Worm (Caenorhabditis elegans) whole organism, L1 larva: ENCODE data around the gene F55E10.4.
A peak's percentile ranks its signal among the peaks of the same experiment; 100 is the strongest.

Experiments
- C04F5.9 ChIP-seq: sonication (generic microtip); optimal IDR thresholded peaks from 2 replicates; lab custom pipeline; 2016; ENCODE audit warnings: missing genetic modification characterization, missing compliant biosample characterization
- C16A3.4 ChIP-seq: fragments of 150-350 bp; optimal IDR thresholded peaks from 2 replicates; lab custom pipeline; 2014; ENCODE audit warnings: missing biosample characterization, missing genetic modification characterization
- F16B12.6 ChIP-seq: fragments of 150-350 bp; optimal IDR thresholded peaks from 2 replicates; lab custom pipeline; 2014; ENCODE audit warnings: missing biosample characterization, missing genetic modification characterization
- Y116A8C.19 ChIP-seq: sonication (generic microtip); optimal IDR thresholded peaks from 2 replicates; lab custom pipeline; 2016; ENCODE audit warnings: missing compliant biosample characterization, missing genetic modification characterization, borderline replicate concordance
- alr-1 ChIP-seq: fragments of 200-800 bp; sonication (Bioruptor generic); optimal IDR thresholded peaks from 2 replicates; lab custom pipeline; 2018; ENCODE audit warnings: borderline replicate concordance, mild to moderate bottlenecking, missing genetic modification characterization, missing compliant biosample characterization
- aly-2 ChIP-seq: fragments of 150-350 bp; optimal IDR thresholded peaks from 2 replicates; lab custom pipeline; 2014; ENCODE audit warnings: missing biosample characterization, missing genetic modification characterization
- blmp-1 ChIP-seq: fragments of 150-350 bp; optimal IDR thresholded peaks from 2 replicates; lab custom pipeline; 2014; ENCODE audit warnings: missing biosample characterization, missing genetic modification characterization
- ceh-8 ChIP-seq: fragments of 200-800 bp; sonication (Bioruptor generic); optimal IDR thresholded peaks from 2 replicates; lab custom pipeline; 2018; ENCODE audit warnings: mild to moderate bottlenecking, missing genetic modification characterization, moderate library complexity, missing compliant biosample characterization
- ceh-82 ChIP-seq, 3 experiments: fragments of 150-350 bp in 1 of 3; sonication (generic microtip) in 2 of 3; optimal IDR thresholded peaks; 2 replicates each; lab custom pipeline; 2014 to 2017; ENCODE audit warnings: missing biosample characterization in 3 of 3, missing genetic modification characterization in 3 of 3
- ceh-88 ChIP-seq: fragments of 200-800 bp; sonication (Bioruptor generic); IDR thresholded peaks from 2 replicates; pipeline ENCODE4 v1.3.6; 2022; ENCODE audit warnings: missing genetic modification characterization, missing compliant biosample characterization
- ces-1 ChIP-seq: fragments of 150-350 bp; optimal IDR thresholded peaks from 2 replicates; lab custom pipeline; 2014; ENCODE audit warnings: missing biosample characterization, missing genetic modification reagents, missing genetic modification characterization
- dpl-1 ChIP-seq, 3 experiments: fragments of 150-350 bp in 2 of 3; sonication (generic microtip) in 1 of 3; optimal IDR thresholded peaks; 2 replicates each; lab custom pipeline; 2014 to 2017; ENCODE audit warnings: missing biosample characterization in 3 of 3, missing genetic modification characterization in 3 of 3, missing genetic modification reagents in 3 of 3
- dsc-1 ChIP-seq: sonication (generic microtip); optimal IDR thresholded peaks from 2 replicates; lab custom pipeline; 2016; ENCODE audit warnings: mild to moderate bottlenecking, missing genetic modification characterization, missing compliant biosample characterization
- efl-3 ChIP-seq: fragments of 200-800 bp; sonication (Bioruptor generic); optimal IDR thresholded peaks from 2 replicates; lab custom pipeline; 2018; ENCODE audit warnings: mild to moderate bottlenecking, missing genetic modification characterization, missing compliant biosample characterization
- elt-2 ChIP-seq: sonication (generic microtip); optimal IDR thresholded peaks from 2 replicates; lab custom pipeline; 2016; ENCODE audit warnings: missing genetic modification characterization, mild to moderate bottlenecking, inconsistent platforms, missing compliant biosample characterization, missing genetic modification reagents
- fkh-4 ChIP-seq: sonication (generic microtip); optimal IDR thresholded peaks from 2 replicates; lab custom pipeline; 2016; ENCODE audit warnings: missing compliant biosample characterization, missing genetic modification characterization, borderline replicate concordance
- fkh-8 ChIP-seq: sonication (generic microtip); optimal IDR thresholded peaks from 2 replicates; lab custom pipeline; 2016; ENCODE audit warnings: mild to moderate bottlenecking, missing genetic modification characterization, missing compliant biosample characterization
- grh-1 ChIP-seq: fragments of 200-800 bp; sonication (Bioruptor generic); IDR thresholded peaks from 2 replicates; pipeline ENCODE4 v1.3.6; 2022; ENCODE audit warnings: missing genetic modification reagents, missing genetic modification characterization, missing compliant biosample characterization
- hlh-17 ChIP-seq: fragments of 200-800 bp; sonication (Bioruptor generic); optimal IDR thresholded peaks from 2 replicates; lab custom pipeline; 2018; ENCODE audit warnings: missing genetic modification characterization, mild to moderate bottlenecking, missing compliant biosample characterization, moderate library complexity, borderline replicate concordance
- isw-1 ChIP-seq: fragments of 200-800 bp; sonication (Bioruptor generic); IDR thresholded peaks from 2 replicates; pipeline ENCODE4 v1.3.6; 2022; ENCODE audit warnings: missing genetic modification characterization, missing compliant biosample characterization
- jun-1 ChIP-seq: fragments of 150-350 bp; optimal IDR thresholded peaks from 2 replicates; lab custom pipeline; 2014; ENCODE audit warnings: missing biosample characterization, missing genetic modification reagents, missing genetic modification characterization
- lin-39 ChIP-seq: fragments of 150-350 bp; optimal IDR thresholded peaks from 2 replicates; lab custom pipeline; 2014; ENCODE audit warnings: missing biosample characterization, missing genetic modification reagents, missing genetic modification characterization
- lsy-2 ChIP-seq, 2 experiments: fragments of 150-350 bp; optimal IDR thresholded peaks; 2 replicates each; lab custom pipeline; 2014; ENCODE audit warnings: missing biosample characterization in 2 of 2, missing genetic modification characterization in 2 of 2
- mdl-1 ChIP-seq, 2 experiments: fragments of 150-350 bp; optimal IDR thresholded peaks; 2 replicates each; lab custom pipeline; 2014 to 2017; ENCODE audit warnings: missing biosample characterization in 2 of 2, missing genetic modification characterization in 2 of 2, inconsistent platforms in 1 of 2
- mef-2 ChIP-seq: fragments of 150-350 bp; optimal IDR thresholded peaks from 2 replicates; lab custom pipeline; 2014; ENCODE audit warnings: missing biosample characterization, missing genetic modification characterization
- nhr-11 ChIP-seq: fragments of 150-350 bp; optimal IDR thresholded peaks from 2 replicates; lab custom pipeline; 2014; ENCODE audit warnings: missing biosample characterization, missing genetic modification characterization
- nhr-12 ChIP-seq: sonication (generic microtip); optimal IDR thresholded peaks from 2 replicates; lab custom pipeline; 2017; ENCODE audit warnings: missing biosample characterization, missing genetic modification characterization
- nhr-237 ChIP-seq: fragments of 150-350 bp; optimal IDR thresholded peaks from 2 replicates; lab custom pipeline; 2014; ENCODE audit warnings: missing biosample characterization, missing genetic modification characterization
- nhr-71 ChIP-seq: sonication (generic microtip); optimal IDR thresholded peaks from 2 replicates; lab custom pipeline; 2016; ENCODE audit warnings: mild to moderate bottlenecking, missing genetic modification characterization, moderate library complexity, missing compliant biosample characterization
- nhr-76 ChIP-seq: sonication (generic microtip); optimal IDR thresholded peaks from 2 replicates; lab custom pipeline; 2017; ENCODE audit warnings: missing biosample characterization, missing genetic modification characterization
- nhr-77 ChIP-seq: fragments of 150-350 bp; optimal IDR thresholded peaks from 2 replicates; lab custom pipeline; 2014; ENCODE audit warnings: missing biosample characterization, missing genetic modification characterization
- nhr-84 ChIP-seq: sonication (generic microtip); optimal IDR thresholded peaks from 2 replicates; lab custom pipeline; 2017; ENCODE audit warnings: missing biosample characterization, missing genetic modification characterization
- nhr-85 ChIP-seq: sonication (generic microtip); peaks from one replicate; lab custom pipeline; 2016; ENCODE audit warnings: missing genetic modification characterization, inconsistent platforms, missing compliant biosample characterization
- pag-3 ChIP-seq: sonication (generic microtip); optimal IDR thresholded peaks from 2 replicates; lab custom pipeline; 2017; ENCODE audit warnings: missing genetic modification characterization, mild to moderate bottlenecking, missing compliant biosample characterization, antibody characterized with exemption, borderline replicate concordance; ENCODE audit not compliant: insufficient read depth
- rnt-1 ChIP-seq: sonication (generic microtip); optimal IDR thresholded peaks from 2 replicates; lab custom pipeline; 2016; ENCODE audit warnings: mild to moderate bottlenecking, missing genetic modification characterization, moderate library complexity, missing compliant biosample characterization
- skn-1 ChIP-seq: fragments of 150-350 bp; optimal IDR thresholded peaks from 2 replicates; lab custom pipeline; 2014; ENCODE audit warnings: missing biosample characterization, missing genetic modification characterization
- snpc-4 ChIP-seq: fragments of 150-350 bp; optimal IDR thresholded peaks from 2 replicates; lab custom pipeline; 2014; ENCODE audit warnings: missing biosample characterization, missing genetic modification characterization
- snu-23 ChIP-seq: sonication (generic microtip); optimal IDR thresholded peaks from 2 replicates; lab custom pipeline; 2016; ENCODE audit warnings: missing genetic modification characterization, missing compliant biosample characterization
- sox-4 ChIP-seq: sonication (generic microtip); optimal IDR thresholded peaks from 2 replicates; lab custom pipeline; 2016; ENCODE audit warnings: missing genetic modification characterization, missing compliant biosample characterization
- tbx-2 ChIP-seq: sonication (generic microtip); optimal IDR thresholded peaks from 2 replicates; lab custom pipeline; 2016; ENCODE audit warnings: missing genetic modification characterization, missing compliant biosample characterization
- unc-30 ChIP-seq: sonication (generic microtip); optimal IDR thresholded peaks from 2 replicates; lab custom pipeline; 2017; ENCODE audit warnings: missing biosample characterization, missing genetic modification characterization
- unc-62 ChIP-seq: fragments of 150-350 bp; optimal IDR thresholded peaks from 2 replicates; lab custom pipeline; 2014; ENCODE audit warnings: missing biosample characterization, missing genetic modification reagents, missing genetic modification characterization
- unc-98 ChIP-seq: fragments of 200-800 bp; sonication (Bioruptor generic); IDR thresholded peaks from 2 replicates; pipeline ENCODE4 v1.3.6; 2022; ENCODE audit warnings: missing genetic modification characterization, missing compliant biosample characterization
- vab-15 ChIP-seq: sonication (generic microtip); optimal IDR thresholded peaks from 2 replicates; lab custom pipeline; 2017; ENCODE audit warnings: missing genotype, mild to moderate bottlenecking, missing genetic modification characterization, missing compliant biosample characterization
- xbp-1 ChIP-seq: sonication (generic microtip); optimal IDR thresholded peaks from 2 replicates; lab custom pipeline; 2016; ENCODE audit warnings: missing genetic modification characterization, missing compliant biosample characterization
- ztf-11 ChIP-seq, 2 experiments: sonication (generic microtip); optimal IDR thresholded peaks; 2 replicates each; lab custom pipeline; 2016 to 2017; ENCODE audit warnings: missing genetic modification characterization in 2 of 2, missing biosample characterization in 1 of 2, missing compliant biosample characterization in 1 of 2
- ztf-4 ChIP-seq: fragments of 150-350 bp; optimal IDR thresholded peaks from 2 replicates; lab custom pipeline; 2014; ENCODE audit warnings: missing biosample characterization, missing genetic modification characterization

Gene F55E10.4

DNA sequence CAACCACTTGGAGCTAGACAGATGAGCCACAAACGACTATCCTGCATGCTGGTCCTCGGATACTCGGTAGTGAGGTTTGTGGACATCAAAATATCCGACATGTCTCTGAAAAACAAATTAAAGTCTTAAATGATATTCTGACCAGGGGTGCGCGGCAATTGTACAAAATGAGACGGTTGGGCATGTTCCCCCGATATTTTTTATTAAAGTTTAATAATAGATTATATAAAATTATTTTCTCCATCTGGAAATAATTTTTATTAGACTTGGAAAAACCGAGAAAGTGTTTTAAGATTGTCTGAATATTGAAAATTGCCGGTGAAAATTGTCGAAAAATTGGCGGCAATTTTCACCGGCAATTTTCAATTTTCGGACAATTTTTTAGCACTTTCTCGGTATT, at the start of gene F55E10.4:
Gene F55E10.4, minus strand, starts transcription at position 101 of the 400 bp plus-strand sequence.
- TF ChIP-seq ceh-82 (tag; optimal IDR thresholded peaks at IDR 0.05; lab: Kevin White, UChicago) (no peak), jun-1 (tag; lab: Kevin White, UChicago) (no peak), isw-1 (GFP tag; lab: Robert Waterston, UW) (no peak), unc-30 (tag; lab: Kevin White, UChicago) (no peak), nhr-76 (tag; lab: Kevin White, UChicago) (no peak), nhr-77 (tag; lab: Kevin White, UChicago) (no peak), tbx-2 (tag; lab: Kevin White, UChicago) (no peak), unc-98 (GFP tag; lab: Robert Waterston, UW) (no peak), snu-23 (GFP tag; lab: Kevin White, UChicago) (no peak), pag-3 (tag; lab: Kevin White, UChicago) (no peak)

DNA sequence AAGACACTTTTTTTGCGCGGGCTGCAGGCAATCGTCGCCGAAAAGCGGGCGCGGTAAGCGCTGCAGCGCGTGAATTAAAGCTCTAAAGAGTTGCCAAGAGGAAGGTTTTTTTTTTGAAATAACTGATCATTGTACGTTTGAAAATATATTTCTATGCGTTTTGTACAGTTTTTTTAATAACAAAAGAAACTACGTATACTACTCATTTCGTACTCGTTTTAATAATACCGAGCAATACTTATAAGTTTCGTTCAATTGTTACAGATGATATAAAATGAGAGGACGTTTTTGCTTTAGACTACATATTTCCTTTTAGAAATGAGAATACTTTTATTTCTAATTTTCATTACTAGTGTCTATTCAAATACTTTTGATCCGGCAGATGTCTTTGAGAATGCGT, 44.2 kb upstream of the F55E10.4 start, which contains the start of gene nep-15:
Gene nep-15, plus strand, starts transcription at position 301 of the 400 bp plus-strand sequence.
- TF ChIP-seq ceh-82 (tag; optimal IDR thresholded peaks at IDR 0.05; lab: Kevin White, UChicago) = no peak
- TF ChIP-seq fkh-8 (tag; lab: Kevin White, UChicago) = no peak
- no peak for TF ChIP-seq vab-15 (tag; lab: Kevin White, UChicago)
- no peak for TF ChIP-seq nhr-11
- TF ChIP-seq ztf-4 (tag; lab: Kevin White, UChicago) = no peak
- no peak for TF ChIP-seq blmp-1 (tag; lab: Kevin White, UChicago)
- TF ChIP-seq nhr-76 (tag; lab: Kevin White, UChicago) = no peak
- no peak for TF ChIP-seq lsy-2 (tag; optimal IDR thresholded peaks at IDR 0.05; lab: Kevin White, UChicago)
- no peak for TF ChIP-seq grh-1 (GFP tag; lab: Robert Waterston, UW)

DNA sequence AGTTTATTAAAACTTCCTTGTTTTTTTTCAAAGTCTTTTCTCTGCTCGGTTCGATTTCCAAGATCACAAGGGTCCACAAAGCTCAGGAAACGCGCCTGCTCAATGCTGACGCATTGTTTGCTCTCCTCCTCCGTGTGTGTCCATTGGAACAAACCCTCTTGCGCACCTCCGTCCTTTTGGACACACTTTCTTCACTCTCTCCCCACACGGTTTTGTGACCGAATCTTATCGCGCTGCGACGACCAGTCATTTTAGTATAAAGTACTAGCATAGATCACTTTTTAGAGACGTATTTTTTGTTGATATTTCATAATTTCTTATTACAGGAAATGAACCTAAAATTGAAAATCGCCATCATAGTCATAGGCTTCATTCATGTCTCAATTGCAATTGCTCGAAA, 40.5 kb upstream of the F55E10.4 start:
- TF ChIP-seq Y116A8C.19 (tag; lab: Kevin White, UChicago) = no peak
- peak; percentile 77 for TF ChIP-seq C16A3.4 (tag; lab: Kevin White, UChicago)
- TF ChIP-seq unc-98 (GFP tag; lab: Robert Waterston, UW) = no peak
- TF ChIP-seq xbp-1 = peak; percentile 76
- TF ChIP-seq nhr-12 (tag; lab: Kevin White, UChicago) = no peak
- no peak for TF ChIP-seq grh-1 (GFP tag; lab: Robert Waterston, UW)
- peak; percentile 75 for TF ChIP-seq blmp-1 (tag; lab: Kevin White, UChicago)
- peak; percentile 59 to 73 (median 62) for TF ChIP-seq dpl-1 (GFP tag; optimal IDR thresholded peaks at IDR 0.05; lab: Kevin White, UChicago)
- peak; percentile 89 for TF ChIP-seq tbx-2 (tag; lab: Kevin White, UChicago)
- TF ChIP-seq nhr-71 = peak; percentile 88
- peak; percentile 14 for TF ChIP-seq nhr-237
- TF ChIP-seq dsc-1 (tag; lab: Kevin White, UChicago) = peak; percentile 70
- peak in 1 of 2 experiments; percentile 72 for TF ChIP-seq mdl-1 (tag; optimal IDR thresholded peaks at IDR 0.05; lab: Kevin White, UChicago)
- peak; percentile 55 for TF ChIP-seq snpc-4 (tag; lab: Kevin White, UChicago)
- peak; percentile 86 for TF ChIP-seq rnt-1
- no peak for TF ChIP-seq aly-2 (tag; lab: Kevin White, UChicago)
- TF ChIP-seq C04F5.9 (tag; lab: Kevin White, UChicago) = no peak
- TF ChIP-seq nhr-84 (tag; lab: Kevin White, UChicago) = no peak
- no peak for TF ChIP-seq ces-1 (GFP tag; lab: Kevin White, UChicago)
- TF ChIP-seq nhr-85 (tag; lab: Kevin White, UChicago) = peak; percentile 90
- TF ChIP-seq isw-1 (GFP tag; lab: Robert Waterston, UW) = peak; percentile 44; the same call in 1 of the 2 replicates
- no peak for TF ChIP-seq mef-2 (tag; lab: Kevin White, UChicago)
- TF ChIP-seq ceh-8 (GFP tag; lab: Kevin White, UChicago) = peak; percentile 4
- peak; percentile 30 for TF ChIP-seq lin-39
- TF ChIP-seq hlh-17 (GFP tag; lab: Kevin White, UChicago) = no peak
- no peak for TF ChIP-seq fkh-4
- no peak for TF ChIP-seq alr-1
- no peak for TF ChIP-seq sox-4 (tag; lab: Kevin White, UChicago)
- TF ChIP-seq ztf-11 (tag; optimal IDR thresholded peaks at IDR 0.05; lab: Kevin White, UChicago) = peak in 1 of 2 experiments; percentile 30
- no peak for TF ChIP-seq efl-3 (GFP tag; lab: Kevin White, UChicago)
- TF ChIP-seq skn-1 (tag; lab: Kevin White, UChicago) = peak; percentile 13
- TF ChIP-seq unc-62 (GFP tag; lab: Kevin White, UChicago) = no peak
- TF ChIP-seq lsy-2 (tag; optimal IDR thresholded peaks at IDR 0.05; lab: Kevin White, UChicago) = peak; percentile 78 to 82
- peak; percentile 39 for TF ChIP-seq elt-2
- TF ChIP-seq nhr-11 = no peak
- no peak for TF ChIP-seq F16B12.6 (tag; lab: Kevin White, UChicago)
- TF ChIP-seq ceh-88 (GFP tag; lab: Robert Waterston, UW) = 0 out of 2 replicates have a peak, but pooled peaks have one; percentile 27
